Worm (Caenorhabditis elegans): ENCODE data around the gene Y55F3C.10.

- TF ChIP-seq isw-1 (GFP tag; IDR thresholded peaks at IDR 0.05): no peak
- TF ChIP-seq skn-1 (tag; optimal IDR thresholded peaks at IDR 0.05): peak; percentile 46
- no peak for TF ChIP-seq ztf-4 (tag; optimal IDR thresholded peaks at IDR 0.05)
- TF ChIP-seq nhr-28 (tag; optimal IDR thresholded peaks at IDR 0.05): no peak
- no peak for TF ChIP-seq unc-62 (GFP tag; optimal IDR thresholded peaks at IDR 0.05)
These were observed 36.4 kb downstream of the Y55F3C.10 start for ce11 chrIV:682726-683340.

Data from whole organism, L1 larva.